Worm (Caenorhabditis elegans): ENCODE results near the gene clec-79.

DNA sequence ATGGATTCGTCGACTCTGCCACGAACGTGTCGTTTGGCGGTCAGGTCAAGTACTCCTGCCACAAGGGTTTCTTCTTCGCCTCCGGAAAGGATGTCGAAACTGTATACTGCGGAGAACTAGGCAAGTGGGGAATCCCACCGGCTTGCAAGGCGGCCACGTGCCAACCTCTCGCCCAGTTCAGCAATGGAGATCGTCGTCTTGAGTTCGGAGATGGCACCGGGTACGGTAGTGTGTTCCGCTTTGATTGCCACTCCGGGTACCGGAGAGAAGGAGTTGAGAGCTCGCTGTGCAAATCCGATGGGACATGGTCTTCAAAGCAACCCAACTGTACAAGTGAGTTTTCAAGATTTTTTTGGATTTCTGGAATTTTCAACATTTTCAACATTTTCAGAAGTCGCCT, 26.5 kb downstream of the clec-79 start:
- TF ChIP-seq flt-1 (GFP tag; IDR thresholded peaks at IDR 0.05) = no peak
- TF ChIP-seq cog-1 (tag; optimal IDR thresholded peaks at IDR 0.05) = no peak

All from whole organism, midembryonic.